Worm (Caenorhabditis elegans) whole organism, L1 larva: ENCODE measurements around the gene str-249.

Source experiments
- C04F5.9 ChIP-seq: sonication (generic microtip); optimal IDR thresholded peaks from 2 replicates; lab custom pipeline; 2016; ENCODE audit warnings: missing genetic modification characterization, missing compliant biosample characterization
- Y116A8C.19 ChIP-seq: sonication (generic microtip); optimal IDR thresholded peaks from 2 replicates; lab custom pipeline; 2016; ENCODE audit warnings: missing compliant biosample characterization, missing genetic modification characterization, borderline replicate concordance
- aha-1 ChIP-seq: fragments of 150-350 bp; optimal IDR thresholded peaks from 2 replicates; lab custom pipeline; 2014; ENCODE audit warnings: missing biosample characterization, missing genetic modification characterization
- aly-2 ChIP-seq: fragments of 150-350 bp; optimal IDR thresholded peaks from 2 replicates; lab custom pipeline; 2014; ENCODE audit warnings: missing biosample characterization, missing genetic modification characterization
- ama-1 ChIP-seq: fragments of 150-350 bp; optimal IDR thresholded peaks from 2 replicates; lab custom pipeline; 2014
- blmp-1 ChIP-seq: fragments of 150-350 bp; optimal IDR thresholded peaks from 2 replicates; lab custom pipeline; 2014; ENCODE audit warnings: missing biosample characterization, missing genetic modification characterization
- ceh-63 ChIP-seq: fragments of 200-800 bp; sonication (Bioruptor generic); optimal IDR thresholded peaks from 2 replicates; lab custom pipeline; 2018; ENCODE audit warnings: mild to moderate bottlenecking, missing genetic modification characterization, missing compliant biosample characterization
- ceh-82 ChIP-seq, 3 experiments: fragments of 150-350 bp in 1 of 3; sonication (generic microtip) in 2 of 3; optimal IDR thresholded peaks; 2 replicates each; lab custom pipeline; 2014 to 2017; ENCODE audit warnings: missing biosample characterization in 3 of 3, missing genetic modification characterization in 3 of 3
- ceh-88 ChIP-seq: fragments of 200-800 bp; sonication (Bioruptor generic); IDR thresholded peaks from 2 replicates; pipeline ENCODE4 v1.3.6; 2022; ENCODE audit warnings: missing genetic modification characterization, missing compliant biosample characterization
- efl-3 ChIP-seq: fragments of 200-800 bp; sonication (Bioruptor generic); optimal IDR thresholded peaks from 2 replicates; lab custom pipeline; 2018; ENCODE audit warnings: mild to moderate bottlenecking, missing genetic modification characterization, missing compliant biosample characterization
- egl-13 ChIP-seq: sonication (generic microtip); optimal IDR thresholded peaks from 2 replicates; lab custom pipeline; 2016; ENCODE audit warnings: missing genotype, missing genetic modification reagents, missing genetic modification characterization, missing compliant biosample characterization
- ets-5 ChIP-seq: fragments of 200-800 bp; sonication (Bioruptor generic); IDR thresholded peaks from 2 replicates; pipeline ENCODE4 v1.3.6; 2022; ENCODE audit warnings: missing genetic modification characterization, missing compliant biosample characterization
- fkh-10 ChIP-seq: sonication (generic microtip); optimal IDR thresholded peaks from 2 replicates; lab custom pipeline; 2017; ENCODE audit warnings: missing biosample characterization, missing genetic modification reagents, missing genetic modification characterization
- fkh-4 ChIP-seq: sonication (generic microtip); optimal IDR thresholded peaks from 2 replicates; lab custom pipeline; 2016; ENCODE audit warnings: missing compliant biosample characterization, missing genetic modification characterization, borderline replicate concordance
- fkh-8 ChIP-seq: sonication (generic microtip); optimal IDR thresholded peaks from 2 replicates; lab custom pipeline; 2016; ENCODE audit warnings: mild to moderate bottlenecking, missing genetic modification characterization, missing compliant biosample characterization
- fos-1 ChIP-seq: fragments of 150-350 bp; optimal IDR thresholded peaks from 2 replicates; lab custom pipeline; 2014; ENCODE audit warnings: missing biosample characterization, missing genetic modification characterization
- grh-1 ChIP-seq: fragments of 200-800 bp; sonication (Bioruptor generic); IDR thresholded peaks from 2 replicates; pipeline ENCODE4 v1.3.6; 2022; ENCODE audit warnings: missing genetic modification reagents, missing genetic modification characterization, missing compliant biosample characterization
- hlh-17 ChIP-seq: fragments of 200-800 bp; sonication (Bioruptor generic); optimal IDR thresholded peaks from 2 replicates; lab custom pipeline; 2018; ENCODE audit warnings: missing genetic modification characterization, mild to moderate bottlenecking, missing compliant biosample characterization, moderate library complexity, borderline replicate concordance
- hpl-2 ChIP-seq: fragments of 150-350 bp; optimal IDR thresholded peaks from 2 replicates; lab custom pipeline; 2014; ENCODE audit warnings: missing biosample characterization, missing genetic modification reagents, missing genetic modification characterization
- irx-1 ChIP-seq: sonication (generic microtip); optimal IDR thresholded peaks from 2 replicates; lab custom pipeline; 2016; ENCODE audit warnings: missing genetic modification characterization, missing compliant biosample characterization
- lin-13 ChIP-seq: fragments of 150-350 bp; optimal IDR thresholded peaks from 2 replicates; lab custom pipeline; 2014; ENCODE audit warnings: missing biosample characterization, missing genetic modification reagents, missing genetic modification characterization
- lin-15B ChIP-seq: fragments of 150-350 bp; sonication (generic microtip); optimal IDR thresholded peaks from 3 replicates; lab custom pipeline; 2014; ENCODE audit warnings: missing biosample characterization, missing genetic modification characterization
- lin-35 ChIP-seq, 2 experiments: fragments of 150-350 bp; optimal IDR thresholded peaks; 2 replicates each; lab custom pipeline; 2014; ENCODE audit warnings: missing biosample characterization in 2 of 2, missing genetic modification characterization in 2 of 2, missing genetic modification reagents in 2 of 2
- lir-3 ChIP-seq: sonication (generic microtip); optimal IDR thresholded peaks from 2 replicates; lab custom pipeline; 2016; ENCODE audit warnings: mild to moderate bottlenecking, missing genetic modification characterization, moderate library complexity, missing compliant biosample characterization; ENCODE audit not compliant: poor library complexity
- lsy-2 ChIP-seq, 2 experiments: fragments of 150-350 bp; optimal IDR thresholded peaks; 2 replicates each; lab custom pipeline; 2014; ENCODE audit warnings: missing biosample characterization in 2 of 2, missing genetic modification characterization in 2 of 2
- mab-9 ChIP-seq: fragments of 200-800 bp; sonication (Bioruptor generic); IDR thresholded peaks from 2 replicates; pipeline ENCODE4 v1.3.6; 2022; ENCODE audit warnings: missing genetic modification reagents, missing genetic modification characterization, missing compliant biosample characterization
- mdl-1 ChIP-seq, 2 experiments: fragments of 150-350 bp; optimal IDR thresholded peaks; 2 replicates each; lab custom pipeline; 2014 to 2017; ENCODE audit warnings: missing biosample characterization in 2 of 2, missing genetic modification characterization in 2 of 2, inconsistent platforms in 1 of 2
- nhr-237 ChIP-seq: fragments of 150-350 bp; optimal IDR thresholded peaks from 2 replicates; lab custom pipeline; 2014; ENCODE audit warnings: missing biosample characterization, missing genetic modification characterization
- nhr-47 ChIP-seq: sonication (generic microtip); optimal IDR thresholded peaks from 2 replicates; lab custom pipeline; 2016; ENCODE audit warnings: mild to moderate bottlenecking, missing genetic modification characterization, moderate library complexity, missing compliant biosample characterization
- nhr-76 ChIP-seq: sonication (generic microtip); optimal IDR thresholded peaks from 2 replicates; lab custom pipeline; 2017; ENCODE audit warnings: missing biosample characterization, missing genetic modification characterization
- nhr-77 ChIP-seq: fragments of 150-350 bp; optimal IDR thresholded peaks from 2 replicates; lab custom pipeline; 2014; ENCODE audit warnings: missing biosample characterization, missing genetic modification characterization
- nhr-84 ChIP-seq: sonication (generic microtip); optimal IDR thresholded peaks from 2 replicates; lab custom pipeline; 2017; ENCODE audit warnings: missing biosample characterization, missing genetic modification characterization
- nhr-85 ChIP-seq: sonication (generic microtip); peaks from one replicate; lab custom pipeline; 2016; ENCODE audit warnings: missing genetic modification characterization, inconsistent platforms, missing compliant biosample characterization
- pag-3 ChIP-seq: sonication (generic microtip); optimal IDR thresholded peaks from 2 replicates; lab custom pipeline; 2017; ENCODE audit warnings: missing genetic modification characterization, mild to moderate bottlenecking, missing compliant biosample characterization, antibody characterized with exemption, borderline replicate concordance; ENCODE audit not compliant: insufficient read depth
- pax-3 ChIP-seq: fragments of 200-800 bp; sonication (Bioruptor generic); optimal IDR thresholded peaks from 2 replicates; lab custom pipeline; 2018; ENCODE audit warnings: mild to moderate bottlenecking, missing genetic modification characterization, moderate library complexity, missing compliant biosample characterization
- rnt-1 ChIP-seq: sonication (generic microtip); optimal IDR thresholded peaks from 2 replicates; lab custom pipeline; 2016; ENCODE audit warnings: mild to moderate bottlenecking, missing genetic modification characterization, moderate library complexity, missing compliant biosample characterization
- snpc-4 ChIP-seq: fragments of 150-350 bp; optimal IDR thresholded peaks from 2 replicates; lab custom pipeline; 2014; ENCODE audit warnings: missing biosample characterization, missing genetic modification characterization
- sox-4 ChIP-seq: sonication (generic microtip); optimal IDR thresholded peaks from 2 replicates; lab custom pipeline; 2016; ENCODE audit warnings: missing genetic modification characterization, missing compliant biosample characterization
- swsn-7 ChIP-seq: sonication (generic microtip); optimal IDR thresholded peaks from 2 replicates; lab custom pipeline; 2016; ENCODE audit warnings: missing genetic modification characterization, missing compliant biosample characterization
- tlp-1 ChIP-seq: fragments of 150-350 bp; optimal IDR thresholded peaks from 2 replicates; lab custom pipeline; 2014; ENCODE audit warnings: missing biosample characterization, missing genetic modification characterization
- unc-130 ChIP-seq: fragments of 150-350 bp; optimal IDR thresholded peaks from 2 replicates; lab custom pipeline; 2017; ENCODE audit warnings: missing biosample characterization, missing genetic modification characterization, inconsistent platforms
- unc-30 ChIP-seq: sonication (generic microtip); optimal IDR thresholded peaks from 2 replicates; lab custom pipeline; 2017; ENCODE audit warnings: missing biosample characterization, missing genetic modification characterization
- unc-98 ChIP-seq: fragments of 200-800 bp; sonication (Bioruptor generic); IDR thresholded peaks from 2 replicates; pipeline ENCODE4 v1.3.6; 2022; ENCODE audit warnings: missing genetic modification characterization, missing compliant biosample characterization
- vab-15 ChIP-seq: sonication (generic microtip); optimal IDR thresholded peaks from 2 replicates; lab custom pipeline; 2017; ENCODE audit warnings: missing genotype, mild to moderate bottlenecking, missing genetic modification characterization, missing compliant biosample characterization
- xbp-1 ChIP-seq: sonication (generic microtip); optimal IDR thresholded peaks from 2 replicates; lab custom pipeline; 2016; ENCODE audit warnings: missing genetic modification characterization, missing compliant biosample characterization
- zag-1 ChIP-seq: fragments of 150-350 bp; optimal IDR thresholded peaks from 2 replicates; lab custom pipeline; 2014; ENCODE audit warnings: missing biosample characterization, missing genetic modification characterization
- zip-4 ChIP-seq: fragments of 200-800 bp; sonication (Bioruptor generic); optimal IDR thresholded peaks from 2 replicates; lab custom pipeline; 2018; ENCODE audit warnings: mild to moderate bottlenecking, missing genetic modification characterization, moderate library complexity, missing compliant biosample characterization
- ztf-4 ChIP-seq: fragments of 150-350 bp; optimal IDR thresholded peaks from 2 replicates; lab custom pipeline; 2014; ENCODE audit warnings: missing biosample characterization, missing genetic modification characterization

str-249 gene

DNA sequence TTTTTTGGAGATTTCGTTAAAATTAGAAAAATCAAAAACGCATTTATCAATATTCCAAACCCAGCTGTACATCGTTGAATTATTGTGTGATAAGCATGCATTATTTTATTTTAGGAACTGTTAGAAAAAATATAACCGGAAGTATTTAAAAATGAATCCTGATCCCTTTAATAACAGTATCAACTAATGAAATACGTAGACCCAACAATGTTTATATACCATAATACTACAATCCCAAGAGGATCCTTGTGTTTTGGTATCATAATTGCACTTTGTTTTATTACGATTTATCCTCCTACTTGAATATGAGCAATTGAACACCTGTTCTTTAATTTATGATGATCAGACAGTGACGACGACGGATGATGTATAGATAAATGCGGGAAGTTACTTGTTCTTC, at the start of gene str-249:
TSS of gene str-249 (minus strand) at position 101 of the 400 bp plus-strand sequence.
- TF ChIP-seq snpc-4, result no peak
- no peak for TF ChIP-seq unc-30
- TF ChIP-seq fkh-10 (GFP tag; lab: Kevin White, UChicago), result no peak
- TF ChIP-seq fkh-8, result no peak
- TF ChIP-seq ceh-82 (tag; optimal IDR thresholded peaks at IDR 0.05; lab: Kevin White, UChicago), result no peak
- no peak for TF ChIP-seq hpl-2
- no peak for TF ChIP-seq nhr-84 (tag; lab: Kevin White, UChicago)
- no peak for TF ChIP-seq lin-35 (GFP tag; optimal IDR thresholded peaks at IDR 0.05; lab: Kevin White, UChicago)
- no peak for TF ChIP-seq swsn-7 (tag; lab: Kevin White, UChicago)
- no peak for TF ChIP-seq nhr-77 (tag; lab: Kevin White, UChicago)
- no peak for TF ChIP-seq tlp-1 (tag; lab: Kevin White, UChicago)
- TF ChIP-seq lin-13 (GFP tag; lab: Kevin White, UChicago), result no peak

ce11 chrIV:7236248-7236772, 49.7 kb upstream of the str-249 start:
- TF ChIP-seq nhr-47 (tag; lab: Kevin White, UChicago) (no peak), hlh-17 (no peak), egl-13 (tag; lab: Kevin White, UChicago) (no peak), lin-13 (GFP tag; lab: Kevin White, UChicago) (no peak), vab-15 (tag; lab: Kevin White, UChicago) (no peak), C04F5.9 (tag; lab: Kevin White, UChicago) (no peak), hpl-2 (no peak), aly-2 (no peak), ztf-4 (tag; lab: Kevin White, UChicago) (no peak), rnt-1 (tag; lab: Kevin White, UChicago) (no peak), grh-1 (no peak), lir-3 (no peak), lsy-2 (tag; optimal IDR thresholded peaks at IDR 0.05; lab: Kevin White, UChicago) (peak in 1 of 2 experiments; percentile 23), blmp-1 (tag; lab: Kevin White, UChicago) (peak; percentile 66), mab-9 (GFP tag; lab: Robert Waterston, UW) (no peak)

DNA sequence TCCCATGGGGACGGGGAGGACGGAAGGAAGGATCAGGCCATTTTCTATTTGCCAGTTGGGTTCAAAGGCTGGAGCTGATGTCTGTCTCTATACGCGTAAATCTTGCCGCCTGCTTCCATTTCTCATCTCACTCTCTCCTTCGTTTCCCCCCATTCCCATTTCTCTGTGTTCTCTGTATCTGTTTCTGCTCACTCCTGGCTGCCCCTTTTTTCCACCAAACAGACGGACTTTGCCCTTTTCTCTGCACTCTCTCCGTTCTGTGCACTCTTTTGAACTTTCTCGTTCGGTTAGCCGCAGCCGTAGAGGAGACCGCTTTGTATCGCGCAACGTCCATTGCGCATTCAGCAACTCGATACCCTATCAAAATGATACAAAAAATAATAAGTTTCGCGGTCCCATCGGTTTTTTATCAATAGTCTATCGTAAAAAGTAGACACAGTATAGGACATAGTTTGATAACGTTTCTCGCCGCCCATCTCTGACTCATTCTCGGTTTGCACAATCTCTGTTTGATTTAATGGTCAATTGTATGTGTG, 48.8 kb upstream of the str-249 start:
- no peak for TF ChIP-seq aha-1
- TF ChIP-seq lin-13 (GFP tag; lab: Kevin White, UChicago), result no peak
- peak in 1 of 2 experiments; percentile 47 for TF ChIP-seq mdl-1 (tag; optimal IDR thresholded peaks at IDR 0.05; lab: Kevin White, UChicago)
- TF ChIP-seq ets-5 (GFP tag; lab: Robert Waterston, UW), result no peak
- no peak for TF ChIP-seq snpc-4
- TF ChIP-seq pag-3, result no peak
- TF ChIP-seq pax-3 (tag; lab: Kevin White, UChicago), result no peak
- peak; percentile 49 for TF ChIP-seq irx-1 (tag; lab: Kevin White, UChicago)
- TF ChIP-seq unc-98 (GFP tag; lab: Robert Waterston, UW), result no peak; the same call in 1 of the 2 replicates
- no peak for TF ChIP-seq Y116A8C.19 (tag; lab: Kevin White, UChicago)
- TF ChIP-seq efl-3 (GFP tag; lab: Kevin White, UChicago), result no peak
- TF ChIP-seq lir-3, result no peak
- no peak for TF ChIP-seq nhr-76 (tag; lab: Kevin White, UChicago)
- peak; percentile 73 for TF ChIP-seq nhr-85 (tag; lab: Kevin White, UChicago)
- TF ChIP-seq fkh-4 (tag; lab: Kevin White, UChicago), result no peak
- no peak for TF ChIP-seq nhr-237
- no peak for TF ChIP-seq fos-1 (tag; lab: Kevin White, UChicago)
- TF ChIP-seq rnt-1 (tag; lab: Kevin White, UChicago), result peak; percentile 76
- TF ChIP-seq ceh-88, result no peak
- no peak for TF ChIP-seq unc-30
- TF ChIP-seq ama-1, result no peak
- TF ChIP-seq tlp-1 (tag; lab: Kevin White, UChicago), result no peak
- TF ChIP-seq zip-4, result no peak
- TF ChIP-seq sox-4 (tag; lab: Kevin White, UChicago), result no peak
- no peak for TF ChIP-seq zag-1 (tag; lab: Kevin White, UChicago)
- TF ChIP-seq xbp-1 (tag; lab: Kevin White, UChicago), result peak; percentile 17
- TF ChIP-seq lsy-2 (tag; optimal IDR thresholded peaks at IDR 0.05; lab: Kevin White, UChicago), result peak; percentile 47 to 65
- no peak for TF ChIP-seq ceh-63 (GFP tag; lab: Kevin White, UChicago)
- TF ChIP-seq lin-15B (tag; lab: Kevin White, UChicago), result no peak
- peak; percentile 0 for TF ChIP-seq unc-130 (tag; lab: Kevin White, UChicago)
- peak; percentile 75 for TF ChIP-seq fkh-8
- peak in 2 of 3 experiments; percentile 35 to 68 for TF ChIP-seq ceh-82 (tag; optimal IDR thresholded peaks at IDR 0.05; lab: Kevin White, UChicago)
